Worm (Caenorhabditis elegans) whole organism, mixed stage, embryonic: ENCODE measurements around the gene vps-33.1.

Experiments
- M03D4.4 ChIP-seq: sonication (generic microtip); optimal IDR thresholded peaks from 2 replicates; lab custom pipeline; 2017; ENCODE audit warnings: mild to moderate bottlenecking, missing genetic modification characterization, missing compliant biosample characterization
- bed-3 ChIP-seq: fragments of 200-800 bp; sonication (Bioruptor generic); optimal IDR thresholded peaks from 3 replicates; lab custom pipeline; 2018; ENCODE audit warnings: mild to moderate bottlenecking, missing genetic modification characterization, moderate library complexity, missing compliant biosample characterization
- blmp-1 ChIP-seq: fragments of 150-350 bp; optimal IDR thresholded peaks from 2 replicates; lab custom pipeline; 2014; ENCODE audit warnings: missing biosample characterization, missing genetic modification characterization
- ceh-43 ChIP-seq: fragments of 200-800 bp; sonication (Bioruptor generic); optimal IDR thresholded peaks from 2 replicates; lab custom pipeline; 2018; ENCODE audit warnings: mild to moderate bottlenecking, missing genetic modification characterization, moderate library complexity, missing compliant biosample characterization
- ceh-83 ChIP-seq: fragments of 200-800 bp; sonication (Bioruptor generic); optimal IDR thresholded peaks from 2 replicates; lab custom pipeline; 2018; ENCODE audit warnings: mild to moderate bottlenecking, missing genetic modification characterization, missing compliant biosample characterization
- ces-1 ChIP-seq: fragments of 150-350 bp; optimal IDR thresholded peaks from 2 replicates; lab custom pipeline; 2014; ENCODE audit warnings: missing biosample characterization, missing genetic modification reagents, missing genetic modification characterization
- cnd-1 ChIP-seq: fragments of 200-800 bp; sonication (Bioruptor generic); optimal IDR thresholded peaks from 2 replicates; lab custom pipeline; 2018; ENCODE audit warnings: mild to moderate bottlenecking, missing genetic modification characterization, missing compliant biosample characterization
- elt-1 ChIP-seq: sonication (generic microtip); optimal IDR thresholded peaks from 2 replicates; lab custom pipeline; 2017; ENCODE audit warnings: missing genetic modification characterization, mild to moderate bottlenecking, missing compliant biosample characterization, antibody characterized with exemption, moderate library complexity, borderline replicate concordance; ENCODE audit not compliant: insufficient read depth
- flh-1 ChIP-seq: fragments of 200-800 bp; sonication (Bioruptor generic); optimal IDR thresholded peaks from 2 replicates; lab custom pipeline; 2018; ENCODE audit warnings: mild to moderate bottlenecking, missing genetic modification characterization, moderate library complexity, missing compliant biosample characterization
- ham-2 ChIP-seq: fragments of 200-800 bp; sonication (Bioruptor generic); optimal IDR thresholded peaks from 2 replicates; lab custom pipeline; 2018; ENCODE audit warnings: mild to moderate bottlenecking, missing genetic modification characterization, missing compliant biosample characterization
- hlh-1 ChIP-seq: fragments of 150-350 bp; optimal IDR thresholded peaks from 2 replicates; lab custom pipeline; 2014; ENCODE audit warnings: missing biosample characterization, missing genetic modification reagents, missing genetic modification characterization
- lin-13 ChIP-seq: fragments of 150-350 bp; optimal IDR thresholded peaks from 2 replicates; lab custom pipeline; 2014; ENCODE audit warnings: missing biosample characterization, missing genetic modification characterization
- lin-32 ChIP-seq: fragments of 200-800 bp; sonication (Bioruptor generic); optimal IDR thresholded peaks from 2 replicates; lab custom pipeline; 2018; ENCODE audit warnings: mild to moderate bottlenecking, missing genetic modification characterization, missing compliant biosample characterization
- mab-5 ChIP-seq: fragments of 150-350 bp; optimal IDR thresholded peaks from 2 replicates; lab custom pipeline; 2014; ENCODE audit warnings: missing biosample characterization, missing genetic modification characterization
- mls-2 ChIP-seq: sonication (generic microtip); optimal IDR thresholded peaks from 2 replicates; lab custom pipeline; 2016; ENCODE audit warnings: mild to moderate bottlenecking, missing genetic modification characterization, moderate library complexity, missing compliant biosample characterization
- nhr-12 ChIP-seq: fragments of 150-350 bp; optimal IDR thresholded peaks from 2 replicates; lab custom pipeline; 2014; ENCODE audit warnings: missing biosample characterization, missing genetic modification characterization
- nhr-237 ChIP-seq: fragments of 150-350 bp; optimal IDR thresholded peaks from 2 replicates; lab custom pipeline; 2014; ENCODE audit warnings: missing biosample characterization, missing genetic modification characterization
- nhr-28 ChIP-seq: fragments of 150-350 bp; optimal IDR thresholded peaks from 2 replicates; lab custom pipeline; 2014; ENCODE audit warnings: missing biosample characterization, missing genetic modification characterization
- pha-4 ChIP-seq: fragments of 150-350 bp; optimal IDR thresholded peaks from 2 replicates; lab custom pipeline; 2018; ENCODE audit warnings: missing biosample characterization, missing genetic modification reagents, missing genetic modification characterization
- sem-2 ChIP-seq: fragments of 200-800 bp; sonication (Bioruptor generic); optimal IDR thresholded peaks from 2 replicates; lab custom pipeline; 2018; ENCODE audit warnings: mild to moderate bottlenecking, missing genetic modification characterization, missing compliant biosample characterization
- snpc-4 ChIP-seq: fragments of 150-350 bp; optimal IDR thresholded peaks from 2 replicates; lab custom pipeline; 2014; ENCODE audit warnings: missing biosample characterization, missing genetic modification characterization
- sptf-1 ChIP-seq: sonication (generic microtip); optimal IDR thresholded peaks from 2 replicates; lab custom pipeline; 2017; ENCODE audit warnings: mild to moderate bottlenecking, missing genetic modification characterization, moderate library complexity, missing compliant biosample characterization
- tbx-8 ChIP-seq: fragments of 200-800 bp; sonication (Bioruptor generic); optimal IDR thresholded peaks from 2 replicates; lab custom pipeline; 2018; ENCODE audit warnings: mild to moderate bottlenecking, missing genetic modification characterization, moderate library complexity, missing compliant biosample characterization
- zip-8 ChIP-seq: fragments of 150-350 bp; optimal IDR thresholded peaks from 2 replicates; lab custom pipeline; 2014; ENCODE audit warnings: missing biosample characterization, missing genetic modification characterization
- ztf-11 ChIP-seq: fragments of 150-350 bp; optimal IDR thresholded peaks from 2 replicates; lab custom pipeline; 2014; ENCODE audit warnings: missing biosample characterization, missing genetic modification characterization

The vps-33.1 gene

ce11 chrIII:8719769-8720252, 19.1 kb downstream of the vps-33.1 start, which contains the start of gene hipr-1:
Gene hipr-1, plus strand, starts transcription at chrIII:8720202.
- TF ChIP-seq bed-3 (GFP tag; lab: Kevin White, UChicago) (no peak), flh-1 (no peak), ces-1 (no peak), mls-2 (no peak), pha-4 (tag; lab: Kevin White, UChicago) (peak; percentile 54)

- TF ChIP-seq tbx-8 (GFP tag; lab: Kevin White, UChicago) (no peak), nhr-237 (no peak), ceh-43 (GFP tag; lab: Kevin White, UChicago) (no peak), ceh-83 (GFP tag; lab: Kevin White, UChicago) (no peak), ztf-11 (tag; lab: Kevin White, UChicago) (no peak), snpc-4 (tag; lab: Kevin White, UChicago) (no peak)
Measured at ce11 chrIII:8725224-8725623, 24.5 kb downstream of the vps-33.1 start.

- TF ChIP-seq pha-4 (tag; lab: Kevin White, UChicago) = no peak
- TF ChIP-seq mab-5 (tag; lab: Kevin White, UChicago) = no peak
- no peak for TF ChIP-seq ham-2
- TF ChIP-seq blmp-1 (tag; lab: Kevin White, UChicago) = no peak
- no peak for TF ChIP-seq M03D4.4 (tag; lab: Kevin White, UChicago)
- no peak for TF ChIP-seq lin-13 (tag; lab: Kevin White, UChicago)
- no peak for TF ChIP-seq ces-1
- no peak for TF ChIP-seq nhr-12 (tag; lab: Kevin White, UChicago)
- no peak for TF ChIP-seq sem-2 (GFP tag; lab: Kevin White, UChicago)
- no peak for TF ChIP-seq lin-32 (GFP tag; lab: Kevin White, UChicago)
- TF ChIP-seq cnd-1 (tag; lab: Kevin White, UChicago) = no peak
- TF ChIP-seq bed-3 (GFP tag; lab: Kevin White, UChicago) = no peak
- TF ChIP-seq, all 35 proteins: peak for 0
Measured at ce11 chrIII:8726019-8726894, 25.5 kb downstream of the vps-33.1 start.

ce11 chrIII:8731310-8731709, 30.6 kb downstream of the vps-33.1 start, which contains the start of gene ZK370.4:
Gene ZK370.4, minus strand, starts transcription at chrIII:8731410.
- TF ChIP-seq sptf-1 (tag; lab: Kevin White, UChicago) (no peak), bed-3 (GFP tag; lab: Kevin White, UChicago) (no peak), nhr-28 (no peak)
- TF ChIP-seq, all 35 proteins: peak for 0

- no peak for TF ChIP-seq ham-2
- TF ChIP-seq elt-1 = no peak
- TF ChIP-seq zip-8 = no peak
- TF ChIP-seq blmp-1 (tag; lab: Kevin White, UChicago) = no peak
Measured at ce11 chrIII:8731973-8732372, 31.2 kb downstream of the vps-33.1 start.

ce11 chrIII:8733237-8733636, 32.5 kb downstream of the vps-33.1 start:
- TF ChIP-seq pha-4 (tag; lab: Kevin White, UChicago) (peak; percentile 87), hlh-1 (tag; lab: Kevin White, UChicago) (no peak), sem-2 (GFP tag; lab: Kevin White, UChicago) (no peak), zip-8 (no peak)

ce11 chrIII:8733667-8734066, 32.9 kb downstream of the vps-33.1 start:
- TF ChIP-seq ceh-43 (GFP tag; lab: Kevin White, UChicago) (no peak), M03D4.4 (tag; lab: Kevin White, UChicago) (no peak), nhr-12 (tag; lab: Kevin White, UChicago) (no peak), sem-2 (GFP tag; lab: Kevin White, UChicago) (no peak), sptf-1 (tag; lab: Kevin White, UChicago) (no peak), zip-8 (no peak)
